Fruit fly (Drosophila melanogaster) whole organism, embryonic: ENCODE data around the gene Fnta.
A peak's percentile ranks its signal among the peaks of the same experiment; 100 is the strongest.

Experiments used
- Atf-2 ChIP-seq: fragments of 200-800 bp; sonication (Bioruptor generic); optimal IDR thresholded peaks from 2 replicates; lab custom pipeline; 2016; ENCODE audit warnings: missing biosample characterization, missing genetic modification characterization
- CG10147 ChIP-seq: fragments of 200-800 bp; sonication (Bioruptor generic); optimal IDR thresholded peaks from 2 replicates; lab custom pipeline; 2019; ENCODE audit warnings: missing biosample characterization, mild to moderate bottlenecking, missing genetic modification characterization, moderate library complexity
- CG10274 ChIP-seq: fragments of 200-800 bp; sonication (Bioruptor generic); optimal IDR thresholded peaks from 3 replicates; lab custom pipeline; 2017; ENCODE audit warnings: missing biosample characterization, mild to moderate bottlenecking, missing genetic modification characterization
- CG10462 ChIP-seq: fragments of 200-800 bp; sonication (Bioruptor generic); optimal IDR thresholded peaks from 2 replicates; lab custom pipeline; 2016; ENCODE audit warnings: missing biosample characterization, missing genetic modification characterization
- CG10654 ChIP-seq: fragments of 200-800 bp; sonication (Bioruptor generic); optimal IDR thresholded peaks from 2 replicates; lab custom pipeline; 2016; ENCODE audit warnings: missing biosample characterization, missing genetic modification characterization
- CG10959 ChIP-seq: fragments of 200-800 bp; sonication (Bioruptor generic); IDR thresholded peaks from 2 replicates; pipeline ENCODE4 v1.3.6; 2022; ENCODE audit warnings: missing biosample characterization, missing genetic modification characterization
- CG10979 ChIP-seq: fragments of 200-800 bp; sonication (Bioruptor generic); optimal IDR thresholded peaks from 2 replicates; lab custom pipeline; 2018; ENCODE audit warnings: missing biosample characterization, mild to moderate bottlenecking, missing genetic modification characterization, moderate library complexity
- CG11723 ChIP-seq: fragments of 200-800 bp; sonication (Bioruptor generic); optimal IDR thresholded peaks from 2 replicates; lab custom pipeline; 2017; ENCODE audit warnings: missing biosample characterization, mild to moderate bottlenecking, missing genetic modification characterization
- CG12155 ChIP-seq: fragments of 200-800 bp; sonication (Bioruptor generic); optimal IDR thresholded peaks from 3 replicates; lab custom pipeline; 2016; ENCODE audit warnings: missing biosample characterization, missing genetic modification characterization
- CG12744 ChIP-seq: fragments of 200-800 bp; sonication (Bioruptor generic); optimal IDR thresholded peaks from 2 replicates; lab custom pipeline; 2016; ENCODE audit warnings: missing biosample characterization, missing genetic modification characterization
- CG12942 ChIP-seq: fragments of 200-800 bp; sonication (Bioruptor generic); optimal IDR thresholded peaks from 3 replicates; lab custom pipeline; 2016; ENCODE audit warnings: missing biosample characterization, missing genetic modification characterization
- CG13424 ChIP-seq: fragments of 200-800 bp; sonication (Bioruptor generic); optimal IDR thresholded peaks from 2 replicates; lab custom pipeline; 2019; ENCODE audit warnings: missing biosample characterization, mild to moderate bottlenecking, missing genetic modification characterization, moderate library complexity
- CG14710 ChIP-seq: fragments of 200-800 bp; sonication (Bioruptor generic); optimal IDR thresholded peaks from 3 replicates; lab custom pipeline; 2019; ENCODE audit warnings: missing biosample characterization, mild to moderate bottlenecking, missing genetic modification characterization, moderate library complexity
- CG1647 ChIP-seq: fragments of 200-800 bp; sonication (Bioruptor generic); optimal IDR thresholded peaks from 3 replicates; lab custom pipeline; 2016; ENCODE audit warnings: missing biosample characterization, missing genetic modification characterization
- CG17829 ChIP-seq: fragments of 200-800 bp; optimal IDR thresholded peaks from 2 replicates; lab custom pipeline; 2019; ENCODE audit warnings: missing biosample characterization, mild to moderate bottlenecking, missing genetic modification characterization, moderate library complexity
- CG17912 ChIP-seq: fragments of 200-800 bp; sonication (Bioruptor generic); optimal IDR thresholded peaks from 2 replicates; lab custom pipeline; 2018; ENCODE audit warnings: missing biosample characterization, mild to moderate bottlenecking, missing genetic modification characterization
- CG30020 ChIP-seq: fragments of 200-800 bp; optimal IDR thresholded peaks from 2 replicates; lab custom pipeline; 2019; ENCODE audit warnings: missing biosample characterization, mild to moderate bottlenecking, missing genetic modification characterization, moderate library complexity
- CG3163 ChIP-seq: fragments of 200-800 bp; sonication (Bioruptor generic); optimal IDR thresholded peaks from 3 replicates; lab custom pipeline; 2016; ENCODE audit warnings: missing biosample characterization, missing genetic modification characterization
- CG32532 ChIP-seq: fragments of 200-800 bp; sonication (Bioruptor generic); IDR thresholded peaks from 2 replicates; pipeline ENCODE4 v1.3.6; 2022; ENCODE audit warnings: missing biosample characterization, missing genetic modification characterization
- CG3847 ChIP-seq: fragments of 200-800 bp; sonication (Bioruptor generic); IDR thresholded peaks from 2 replicates; pipeline ENCODE4 v1.3.6; 2022; ENCODE audit warnings: missing biosample characterization, missing genetic modification characterization
- CG4730 ChIP-seq: fragments of 200-800 bp; sonication (Bioruptor generic); IDR thresholded peaks from 2 replicates; pipeline ENCODE4 v1.3.6; 2022; ENCODE audit warnings: missing biosample characterization, missing genetic modification characterization
- CG6654 ChIP-seq: fragments of 200-800 bp; sonication (Bioruptor generic); optimal IDR thresholded peaks from 2 replicates; lab custom pipeline; 2017; ENCODE audit warnings: missing biosample characterization, mild to moderate bottlenecking, missing genetic modification characterization
- Deaf1 ChIP-seq: fragments of 200-800 bp; optimal IDR thresholded peaks from 3 replicates; lab custom pipeline; 2019; ENCODE audit warnings: missing biosample characterization, mild to moderate bottlenecking, missing genetic modification characterization, moderate library complexity
- Dfd ChIP-seq, 2 experiments: fragments of >200 bp; optimal IDR thresholded peaks; 2 replicates each; lab custom pipeline; 2017; ENCODE audit warnings: missing biosample characterization in 2 of 2, missing genetic modification characterization in 2 of 2
- Dip3 ChIP-seq: fragments of 200-800 bp; sonication (Bioruptor generic); optimal IDR thresholded peaks from 3 replicates; lab custom pipeline; 2016; ENCODE audit warnings: missing biosample characterization, missing genetic modification characterization
- Dll ChIP-seq: fragments of 200-800 bp; sonication (Bioruptor generic); IDR thresholded peaks from 4 replicates; pipeline ENCODE4 v1.3.6; 2022; ENCODE audit warnings: missing biosample characterization, missing genetic modification characterization; ENCODE audit not compliant: partially characterized antibody
- Fer2 ChIP-seq: fragments of 200-800 bp; sonication (Bioruptor generic); optimal IDR thresholded peaks from 2 replicates; lab custom pipeline; 2018; ENCODE audit warnings: missing biosample characterization, mild to moderate bottlenecking, missing genetic modification characterization, moderate library complexity
- Gsc ChIP-seq: fragments of 200-800 bp; sonication (Bioruptor generic); IDR thresholded peaks from 2 replicates; pipeline ENCODE4 v1.3.6; 2022; ENCODE audit warnings: missing biosample characterization, missing genetic modification characterization
- Hmx ChIP-seq: fragments of 200-800 bp; sonication (Bioruptor generic); optimal IDR thresholded peaks from 2 replicates; lab custom pipeline; 2016; ENCODE audit warnings: missing biosample characterization, missing genetic modification characterization
- Hsf ChIP-seq: fragments of 200-800 bp; sonication (Bioruptor generic); optimal IDR thresholded peaks from 3 replicates; lab custom pipeline; 2016; ENCODE audit warnings: missing biosample characterization, missing genetic modification characterization
- NFAT ChIP-seq: fragments of 200-800 bp; sonication (Bioruptor generic); IDR thresholded peaks from 2 replicates; pipeline ENCODE4 v1.3.6; 2022; ENCODE audit warnings: missing biosample characterization, missing genetic modification characterization
- Nf-YC ChIP-seq: fragments of 200-800 bp; optimal IDR thresholded peaks from 3 replicates; lab custom pipeline; 2019; ENCODE audit warnings: missing biosample characterization, mild to moderate bottlenecking, missing genetic modification characterization, moderate library complexity
- bab2 ChIP-seq: fragments of 200-800 bp; sonication (Bioruptor generic); optimal IDR thresholded peaks from 2 replicates; lab custom pipeline; 2016; ENCODE audit warnings: missing biosample characterization, missing genetic modification characterization
- bsh ChIP-seq, 2 experiments: fragments of 200-800 bp; sonication (Bioruptor generic); optimal IDR thresholded peaks; 2 replicates each; lab custom pipeline; 2017 to 2018; ENCODE audit warnings: mild to moderate bottlenecking in 2 of 2, missing biosample characterization in 2 of 2, missing genetic modification characterization in 2 of 2, moderate library complexity in 1 of 2
- disco-r ChIP-seq: fragments of 200-800 bp; sonication (Bioruptor generic); optimal IDR thresholded peaks from 2 replicates; lab custom pipeline; 2016; ENCODE audit warnings: missing biosample characterization, missing genetic modification characterization
- dmrt11E ChIP-seq: fragments of 200-800 bp; sonication (Bioruptor generic); optimal IDR thresholded peaks from 3 replicates; lab custom pipeline; 2018; ENCODE audit warnings: missing biosample characterization, mild to moderate bottlenecking, missing genetic modification characterization, moderate library complexity
- ems ChIP-seq: fragments of 200-800 bp; sonication (Bioruptor generic); optimal IDR thresholded peaks from 3 replicates; lab custom pipeline; 2016; ENCODE audit warnings: missing biosample characterization, missing genetic modification characterization
- gfzf ChIP-seq: fragments of 200-800 bp; sonication (Bioruptor generic); optimal IDR thresholded peaks from 2 replicates; lab custom pipeline; 2016; ENCODE audit warnings: missing biosample characterization, mild to moderate bottlenecking, missing genetic modification characterization, moderate library complexity
- hkb ChIP-seq, 2 experiments: fragments of 200-800 bp in 1 of 2; fragments of >200 bp in 1 of 2; sonication (Bioruptor generic) in 1 of 2; IDR thresholded peaks in 1 of 2; optimal IDR thresholded peaks in 1 of 2; 2 replicates each; pipeline versions ENCODE4 v1.3.6 to Lab custom; 2017 to 2022; ENCODE audit warnings: missing biosample characterization in 1 of 2, missing genetic modification characterization in 1 of 2
- lab ChIP-seq: fragments of 200-800 bp; sonication (Bioruptor generic); optimal IDR thresholded peaks from 3 replicates; lab custom pipeline; 2017; ENCODE audit warnings: missing biosample characterization, missing genetic modification characterization, mild to moderate bottlenecking, moderate library complexity, missing genetic modification reagents
- mam ChIP-seq: fragments of 200-800 bp; sonication (Bioruptor generic); optimal IDR thresholded peaks from 3 replicates; lab custom pipeline; 2016; ENCODE audit warnings: missing biosample characterization, missing genetic modification characterization
- otp ChIP-seq: fragments of 200-800 bp; sonication (Bioruptor generic); IDR thresholded peaks from 3 replicates; pipeline ENCODE4, ENCODE4 v1.3.6; 2022; ENCODE audit warnings: missing biosample characterization, missing genetic modification characterization
- pb ChIP-seq: fragments of 200-800 bp; sonication (Bioruptor generic); optimal IDR thresholded peaks from 3 replicates; lab custom pipeline; 2016; ENCODE audit warnings: missing biosample characterization, missing genetic modification characterization
- phol ChIP-seq: fragments of 200-800 bp; sonication (Bioruptor generic); optimal IDR thresholded peaks from 3 replicates; lab custom pipeline; 2018; ENCODE audit warnings: missing biosample characterization, mild to moderate bottlenecking, missing genetic modification characterization, moderate library complexity
- prd ChIP-seq, 3 experiments: fragments of >200 bp in 2 of 3; fragments of 200-800 bp in 1 of 3; sonication (Bioruptor generic) in 1 of 3; optimal IDR thresholded peaks in 2 of 3; IDR thresholded peaks in 1 of 3; 2 replicates in 2 of 3; 3 replicates in 1 of 3; pipeline versions ENCODE4 v1.3.6 to Lab custom; 2017 to 2022; ENCODE audit warnings: missing biosample characterization in 1 of 3, missing genetic modification characterization in 1 of 3
- psq ChIP-seq: fragments of 200-800 bp; sonication (Bioruptor generic); optimal IDR thresholded peaks from 2 replicates; lab custom pipeline; 2017; ENCODE audit warnings: missing biosample characterization, missing genetic modification characterization
- pzg ChIP-seq: fragments of 200-800 bp; sonication (Bioruptor generic); optimal IDR thresholded peaks from 3 replicates; lab custom pipeline; 2018; ENCODE audit warnings: missing biosample characterization, mild to moderate bottlenecking, missing genetic modification characterization, moderate library complexity
- schlank ChIP-seq: fragments of 200-800 bp; sonication (Bioruptor generic); optimal IDR thresholded peaks from 2 replicates; lab custom pipeline; 2018; ENCODE audit warnings: missing biosample characterization, mild to moderate bottlenecking, missing genetic modification characterization
- twi ChIP-seq: fragments of 200-800 bp; optimal IDR thresholded peaks from 2 replicates; lab custom pipeline; 2019; ENCODE audit warnings: missing biosample characterization, mild to moderate bottlenecking, missing genetic modification characterization, moderate library complexity
- unpg ChIP-seq: fragments of 200-800 bp; sonication (Bioruptor generic); optimal IDR thresholded peaks from 3 replicates; lab custom pipeline; 2018; ENCODE audit warnings: missing biosample characterization, mild to moderate bottlenecking, missing genetic modification characterization, moderate library complexity

Gene Fnta

dm6 chr2L:4850356-4850755 lies 19.9 kb upstream of the Fnta start, which contains the start of the genes mRpS2 and Mon1 (continued):
- TF ChIP-seq CG32532 (GFP tag; lab: Robert Waterston, UW) (peak; percentile 98), CG1647 (GFP tag; lab: Kevin White, UChicago) (peak; percentile 85), disco-r (GFP tag; lab: Kevin White, UChicago) (peak; percentile 11), Hmx (GFP tag; lab: Kevin White, UChicago) (peak; percentile 24), CG10462 (GFP tag; lab: Kevin White, UChicago) (peak; percentile 88), CG30020 (tag; lab: Kevin White, UChicago) (peak; percentile 81), CG17829 (tag; lab: Kevin White, UChicago) (peak; percentile 97), CG12942 (GFP tag; lab: Kevin White, UChicago) (peak; percentile 96), Fer2 (tag; lab: Kevin White, UChicago) (peak; percentile 93), hkb (optimal IDR thresholded peaks at IDR 0.05; lab: Kevin White, UChicago) (no peak), hkb (GFP tag; IDR thresholded peaks at IDR 0.05; lab: Robert Waterston, UW) (peak; percentile 93), CG12155 (GFP tag; lab: Kevin White, UChicago) (peak; percentile 95), Hsf (GFP tag; lab: Kevin White, UChicago) (peak; percentile 85), CG14710 (tag; lab: Kevin White, UChicago) (peak; percentile 95), gfzf (GFP tag; lab: Kevin White, UChicago) (no peak), CG11723 (GFP tag; lab: Kevin White, UChicago) (peak; percentile 84), schlank (tag; lab: Kevin White, UChicago) (peak; percentile 65), Gsc (peak; percentile 62), phol (tag; lab: Kevin White, UChicago) (peak; percentile 95), Dll (GFP tag; lab: Robert Waterston, UW) (peak; percentile 44; the same call in 1 of the 4 replicates), CG4730 (GFP tag; lab: Robert Waterston, UW) (peak; percentile 96), lab (peak; percentile 98), Dip3 (GFP tag; lab: Kevin White, UChicago) (peak; percentile 83), Deaf1 (peak; percentile 72), CG10654 (peak; percentile 93), CG3163 (no peak), otp (peak; percentile 95), ems (GFP tag; lab: Kevin White, UChicago) (peak; percentile 83), psq (GFP tag; lab: Kevin White, UChicago) (peak; percentile 86), twi (peak; percentile 81), pzg (GFP tag; lab: Kevin White, UChicago) (peak; percentile 44), NFAT (peak; percentile 97), CG10147 (peak; percentile 91), prd (optimal IDR thresholded peaks at IDR 0.05; lab: Kevin White, UChicago) (no peak), prd (GFP tag; IDR thresholded peaks at IDR 0.05; lab: Robert Waterston, UW) (peak; percentile 97), unpg (GFP tag; lab: Kevin White, UChicago) (peak; percentile 95), CG12744 (GFP tag; lab: Kevin White, UChicago) (peak; percentile 65), Nf-YC (tag; lab: Kevin White, UChicago) (peak; percentile 84), dmrt11E (tag; lab: Kevin White, UChicago) (peak; percentile 88), bab2 (peak; percentile 83), CG13424 (peak; percentile 97), pb (peak; percentile 54), CG10274 (GFP tag; lab: Kevin White, UChicago) (peak; percentile 60), Dfd (GFP tag; optimal IDR thresholded peaks at IDR 0.05; lab: Kevin White, UChicago) (no peak), CG17912 (GFP tag; lab: Kevin White, UChicago) (peak; percentile 39), mam (GFP tag; lab: Kevin White, UChicago) (peak; percentile 91), CG6654 (GFP tag; lab: Kevin White, UChicago) (peak; percentile 61), CG10979 (peak; percentile 91), Atf-2 (GFP tag; lab: Kevin White, UChicago) (peak; percentile 76), bsh (GFP tag; optimal IDR thresholded peaks at IDR 0.05; lab: Kevin White, UChicago) (peak; percentile 67 to 95), CG10959 (GFP tag; lab: Robert Waterston, UW) (peak; percentile 83), CG3847 (peak; percentile 96)
